Worm (Caenorhabditis elegans): ENCODE results near the gene F18E9.1.

F18E9.1 gene

ce11 chrX:8569159-8569558 is 32.2 kb upstream of the F18E9.1 start:
- TF ChIP-seq hlh-1 (tag; optimal IDR thresholded peaks at IDR 0.05) (no peak), cnd-1 (tag; optimal IDR thresholded peaks at IDR 0.05) (no peak), tbx-8 (GFP tag; optimal IDR thresholded peaks at IDR 0.05) (no peak), snpc-4 (tag; optimal IDR thresholded peaks at IDR 0.05) (no peak), nhr-28 (tag; optimal IDR thresholded peaks at IDR 0.05) (no peak), lsy-2 (tag; optimal IDR thresholded peaks at IDR 0.05) (no peak), mls-2 (tag; optimal IDR thresholded peaks at IDR 0.05) (peak; percentile 80), ceh-39 (tag; optimal IDR thresholded peaks at IDR 0.05) (no peak), bed-3 (GFP tag; optimal IDR thresholded peaks at IDR 0.05) (no peak), ham-2 (GFP tag; optimal IDR thresholded peaks at IDR 0.05) (no peak), unc-120 (tag; optimal IDR thresholded peaks at IDR 0.05; ENCODE audit: poor library complexity, severe bottlenecking) (peak; percentile 11), pha-4 (tag; optimal IDR thresholded peaks at IDR 0.05) (no peak), elt-1 (tag; optimal IDR thresholded peaks at IDR 0.05; ENCODE audit: borderline replicate concordance, insufficient read depth) (no peak), nhr-237 (tag; optimal IDR thresholded peaks at IDR 0.05) (no peak), M03D4.4 (tag; optimal IDR thresholded peaks at IDR 0.05) (no peak), sptf-1 (tag; optimal IDR thresholded peaks at IDR 0.05) (peak; percentile 21), ceh-83 (GFP tag; optimal IDR thresholded peaks at IDR 0.05) (no peak), ztf-11 (tag; optimal IDR thresholded peaks at IDR 0.05) (no peak), nhr-12 (tag; optimal IDR thresholded peaks at IDR 0.05) (no peak), mab-5 (tag; optimal IDR thresholded peaks at IDR 0.05) (no peak), lin-32 (GFP tag; optimal IDR thresholded peaks at IDR 0.05) (no peak), flh-1 (GFP tag; optimal IDR thresholded peaks at IDR 0.05) (no peak)

DNA sequence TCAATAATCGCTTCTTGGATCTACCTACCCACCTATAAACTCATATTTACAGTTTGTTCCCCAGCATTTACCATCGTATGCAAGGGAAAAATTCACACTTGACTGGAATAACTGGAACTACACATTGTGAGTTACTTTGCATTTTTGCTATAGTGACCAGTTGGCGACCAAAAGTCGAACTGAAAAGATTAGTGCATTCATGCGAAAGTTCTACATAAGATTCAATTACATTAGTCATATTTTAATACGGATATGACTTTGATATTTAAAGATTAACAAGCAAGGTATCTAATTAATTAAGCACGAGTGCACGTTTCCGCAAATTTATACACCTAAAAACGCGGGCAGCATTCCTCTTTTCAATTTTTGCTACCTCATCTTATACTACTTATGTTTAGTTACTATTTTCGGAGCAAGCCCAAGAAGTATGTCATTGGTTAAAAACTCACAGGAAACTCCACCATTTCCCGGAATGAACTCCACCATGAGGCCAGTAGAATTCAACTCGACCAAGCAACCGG is 30.3 kb upstream of the F18E9.1 start, which contains the start of gene jmjd-3.1:
jmjd-3.1 (plus strand) TSS at position 51 of the 521 bp plus-strand sequence.
- TF ChIP-seq nhr-2 (tag; optimal IDR thresholded peaks at IDR 0.05) (no peak), tbx-8 (GFP tag; optimal IDR thresholded peaks at IDR 0.05) (no peak), sptf-1 (tag; optimal IDR thresholded peaks at IDR 0.05) (no peak), ces-1 (GFP tag; optimal IDR thresholded peaks at IDR 0.05) (no peak), M03D4.4 (tag; optimal IDR thresholded peaks at IDR 0.05) (no peak), mab-5 (tag; optimal IDR thresholded peaks at IDR 0.05) (no peak), pha-4 (tag; optimal IDR thresholded peaks at IDR 0.05) (no peak), ham-2 (GFP tag; optimal IDR thresholded peaks at IDR 0.05) (no peak), flh-1 (GFP tag; optimal IDR thresholded peaks at IDR 0.05) (no peak), nhr-237 (tag; optimal IDR thresholded peaks at IDR 0.05) (no peak)

- TF ChIP-seq nhr-76 (tag; optimal IDR thresholded peaks at IDR 0.05) (no peak), ceh-83 (GFP tag; optimal IDR thresholded peaks at IDR 0.05) (no peak), bed-3 (GFP tag; optimal IDR thresholded peaks at IDR 0.05) (no peak), mls-2 (tag; optimal IDR thresholded peaks at IDR 0.05) (no peak), M03D4.4 (tag; optimal IDR thresholded peaks at IDR 0.05) (no peak), lsy-2 (tag; optimal IDR thresholded peaks at IDR 0.05) (no peak), ceh-39 (tag; optimal IDR thresholded peaks at IDR 0.05) (no peak), cnd-1 (tag; optimal IDR thresholded peaks at IDR 0.05) (no peak), sptf-1 (tag; optimal IDR thresholded peaks at IDR 0.05) (no peak), flh-1 (GFP tag; optimal IDR thresholded peaks at IDR 0.05) (no peak), ham-2 (GFP tag; optimal IDR thresholded peaks at IDR 0.05) (no peak), nhr-28 (tag; optimal IDR thresholded peaks at IDR 0.05) (no peak), unc-39 (tag; optimal IDR thresholded peaks at IDR 0.05) (no peak), snpc-4 (tag; optimal IDR thresholded peaks at IDR 0.05) (no peak), unc-120 (tag; optimal IDR thresholded peaks at IDR 0.05; ENCODE audit: poor library complexity, severe bottlenecking) (no peak), mep-1 (tag; optimal IDR thresholded peaks at IDR 0.05) (no peak)
Observed at ce11 chrX:8580217-8580616, 21.1 kb upstream of the F18E9.1 start, which contains the start of gene F18E9.4. Gene F18E9.4 (plus strand): TSS chrX:8580517.

ce11 chrX:8581447-8581846 is 19.9 kb upstream of the F18E9.1 start, which contains the start of gene F18E9.8:
Gene F18E9.8 (minus strand): TSS chrX:8581547.
- TF ChIP-seq elt-3 (tag; optimal IDR thresholded peaks at IDR 0.05) (no peak), zip-8 (tag; optimal IDR thresholded peaks at IDR 0.05) (no peak), nhr-76 (tag; optimal IDR thresholded peaks at IDR 0.05) (no peak), lsy-2 (tag; optimal IDR thresholded peaks at IDR 0.05) (no peak), flh-1 (GFP tag; optimal IDR thresholded peaks at IDR 0.05) (no peak), unc-62 (GFP tag; optimal IDR thresholded peaks at IDR 0.05) (no peak), ceh-83 (GFP tag; optimal IDR thresholded peaks at IDR 0.05) (no peak)

DNA sequence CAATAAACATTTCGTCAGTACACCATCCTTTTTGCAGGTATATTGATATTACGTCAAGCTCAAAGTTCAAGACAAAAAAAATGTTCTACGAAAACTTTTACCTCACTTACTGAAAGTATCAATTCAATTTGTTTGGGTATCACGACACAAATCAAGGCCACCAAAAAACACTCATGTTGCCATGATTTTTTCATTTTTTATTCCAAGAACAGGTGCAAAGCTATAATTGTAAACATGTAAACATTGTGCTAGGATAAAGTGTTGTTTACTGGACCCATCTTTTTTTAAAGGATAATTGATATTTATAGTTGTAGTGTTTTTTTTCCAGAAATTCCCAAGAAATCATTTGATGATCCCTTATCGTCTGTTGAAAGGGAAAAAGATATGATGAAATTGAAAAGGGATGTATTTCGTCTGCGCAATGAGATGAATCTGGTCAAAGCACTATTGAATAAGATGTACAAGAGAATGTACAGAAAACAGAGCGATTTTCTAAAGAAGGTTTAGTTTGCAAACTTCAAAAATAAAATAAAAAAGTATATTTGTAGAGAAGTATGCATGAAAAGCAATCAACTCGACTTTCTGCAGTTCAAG is 18.5 kb upstream of the F18E9.1 start:
- TF ChIP-seq pha-4 (tag; optimal IDR thresholded peaks at IDR 0.05) (no peak), lin-13 (tag; optimal IDR thresholded peaks at IDR 0.05) (no peak), ceh-39 (tag; optimal IDR thresholded peaks at IDR 0.05) (no peak), nhr-28 (tag; optimal IDR thresholded peaks at IDR 0.05) (no peak), ztf-11 (tag; optimal IDR thresholded peaks at IDR 0.05) (no peak), unc-39 (tag; optimal IDR thresholded peaks at IDR 0.05) (no peak), drap-1 (GFP tag; optimal IDR thresholded peaks at IDR 0.05) (no peak), elt-3 (tag; optimal IDR thresholded peaks at IDR 0.05) (no peak), mls-2 (tag; optimal IDR thresholded peaks at IDR 0.05) (no peak), nhr-76 (tag; optimal IDR thresholded peaks at IDR 0.05) (no peak), sem-2 (GFP tag; optimal IDR thresholded peaks at IDR 0.05) (no peak), hlh-1 (tag; optimal IDR thresholded peaks at IDR 0.05) (no peak), cnd-1 (tag; optimal IDR thresholded peaks at IDR 0.05) (no peak), zip-8 (tag; optimal IDR thresholded peaks at IDR 0.05) (no peak), M03D4.4 (tag; optimal IDR thresholded peaks at IDR 0.05) (no peak), bed-3 (GFP tag; optimal IDR thresholded peaks at IDR 0.05) (no peak), ces-1 (GFP tag; optimal IDR thresholded peaks at IDR 0.05) (no peak)
